Worm (Caenorhabditis elegans): Measurements from ENCODE around the gene F41E7.9.

- TF ChIP-seq nhr-85 (tag), result peak; percentile 68
- TF ChIP-seq jun-1 (tag; optimal IDR thresholded peaks at IDR 0.05), result no peak
- TF ChIP-seq lin-13 (GFP tag; optimal IDR thresholded peaks at IDR 0.05), result no peak
- no peak for TF ChIP-seq pqm-1 (tag; optimal IDR thresholded peaks at IDR 0.05)
- no peak for TF ChIP-seq unc-62 (GFP tag; optimal IDR thresholded peaks at IDR 0.05)
- TF ChIP-seq blmp-1 (tag; optimal IDR thresholded peaks at IDR 0.05), result peak; percentile 23
- no peak for TF ChIP-seq ceh-8 (GFP tag; optimal IDR thresholded peaks at IDR 0.05)
- no peak for TF ChIP-seq zip-4 (GFP tag; optimal IDR thresholded peaks at IDR 0.05)
- TF ChIP-seq lir-3 (tag; optimal IDR thresholded peaks at IDR 0.05; ENCODE audit: poor library complexity), result no peak
Observed at ce11 chrX:10306923-10307322, 8.9 kb downstream of the F41E7.9 start.

All from whole organism, L1 larva.